Worm (Caenorhabditis elegans) whole organism, L2 larva: ENCODE data around the gene srh-115.
A peak's percentile ranks its signal among the peaks of the same experiment; 100 is the strongest.

ENCODE experiments used
- F13H6.1 ChIP-seq: sonication (generic microtip); optimal IDR thresholded peaks from 2 replicates; lab custom pipeline; 2016; ENCODE audit warnings: missing genetic modification characterization, missing compliant biosample characterization
- R02D3.7 ChIP-seq: fragments of 150-350 bp; optimal IDR thresholded peaks from 2 replicates; lab custom pipeline; 2014; ENCODE audit warnings: missing biosample characterization, missing genetic modification characterization
- ZK546.5 ChIP-seq: sonication (generic microtip); optimal IDR thresholded peaks from 2 replicates; lab custom pipeline; 2017; ENCODE audit warnings: missing biosample characterization, missing genetic modification characterization
- alr-1 ChIP-seq: fragments of 150-350 bp; optimal IDR thresholded peaks from 2 replicates; lab custom pipeline; 2014; ENCODE audit warnings: missing biosample characterization, missing genetic modification characterization
- aly-2 ChIP-seq: fragments of 150-350 bp; optimal IDR thresholded peaks from 2 replicates; lab custom pipeline; 2014; ENCODE audit warnings: missing biosample characterization, missing genetic modification characterization
- ama-1 ChIP-seq: fragments of 150-350 bp; optimal IDR thresholded peaks from 2 replicates; lab custom pipeline; 2018; ENCODE audit warnings: inconsistent platforms
- ceh-16 ChIP-seq: fragments of 150-350 bp; optimal IDR thresholded peaks from 2 replicates; lab custom pipeline; 2014; ENCODE audit warnings: missing biosample characterization, missing genetic modification characterization
- dmd-4 ChIP-seq: sonication (generic microtip); optimal IDR thresholded peaks from 2 replicates; lab custom pipeline; 2017; ENCODE audit warnings: missing biosample characterization, missing genetic modification characterization
- elt-1 ChIP-seq: fragments of 150-350 bp; optimal IDR thresholded peaks from 2 replicates; lab custom pipeline; 2014; ENCODE audit warnings: missing biosample characterization, missing genetic modification characterization
- elt-3 ChIP-seq: sonication (generic microtip); optimal IDR thresholded peaks from 2 replicates; lab custom pipeline; 2017; ENCODE audit warnings: missing biosample characterization, missing genetic modification characterization
- fos-1 ChIP-seq: fragments of 150-350 bp; optimal IDR thresholded peaks from 2 replicates; lab custom pipeline; 2014; ENCODE audit warnings: missing biosample characterization, missing genetic modification characterization
- gmeb-1 ChIP-seq: fragments of 150-350 bp; optimal IDR thresholded peaks from 2 replicates; lab custom pipeline; 2014; ENCODE audit warnings: missing biosample characterization, missing genetic modification characterization
- lin-11 ChIP-seq: fragments of 150-350 bp; sonication (generic microtip); optimal IDR thresholded peaks from 2 replicates; lab custom pipeline; 2014; ENCODE audit warnings: missing biosample characterization, missing genetic modification characterization, inconsistent platforms, mixed read lengths
- lin-13 ChIP-seq: fragments of 150-350 bp; optimal IDR thresholded peaks from 2 replicates; lab custom pipeline; 2014; ENCODE audit warnings: missing biosample characterization, missing genetic modification reagents, missing genetic modification characterization
- mab-5 ChIP-seq: fragments of 150-350 bp; optimal IDR thresholded peaks from 2 replicates; lab custom pipeline; 2014; ENCODE audit warnings: missing biosample characterization, missing genetic modification characterization
- mbf-1 ChIP-seq: sonication (generic microtip); optimal IDR thresholded peaks from 2 replicates; lab custom pipeline; 2017; ENCODE audit warnings: missing biosample characterization, missing genetic modification characterization
- mdl-1 ChIP-seq, 2 experiments: fragments of 150-350 bp in 1 of 2; sonication (generic microtip) in 1 of 2; optimal IDR thresholded peaks; 2 replicates each; lab custom pipeline; 2017; ENCODE audit warnings: missing biosample characterization in 2 of 2, missing genetic modification characterization in 2 of 2
- nhr-10 ChIP-seq: sonication (generic microtip); optimal IDR thresholded peaks from 2 replicates; lab custom pipeline; 2017; ENCODE audit warnings: missing biosample characterization, missing genetic modification characterization
- nhr-11 ChIP-seq: fragments of 150-350 bp; optimal IDR thresholded peaks from 2 replicates; lab custom pipeline; 2014; ENCODE audit warnings: missing biosample characterization, missing genetic modification characterization
- nhr-12 ChIP-seq: fragments of 150-350 bp; optimal IDR thresholded peaks from 2 replicates; lab custom pipeline; 2014; ENCODE audit warnings: missing biosample characterization, missing genetic modification characterization
- nhr-129 ChIP-seq: fragments of 150-350 bp; optimal IDR thresholded peaks from 2 replicates; lab custom pipeline; 2014; ENCODE audit warnings: missing biosample characterization, missing genetic modification characterization
- nhr-23 ChIP-seq: fragments of 150-350 bp; optimal IDR thresholded peaks from 2 replicates; lab custom pipeline; 2014; ENCODE audit warnings: missing biosample characterization, missing genetic modification reagents, missing genetic modification characterization
- nhr-237 ChIP-seq: fragments of 150-350 bp; optimal IDR thresholded peaks from 2 replicates; lab custom pipeline; 2014; ENCODE audit warnings: missing biosample characterization, missing genetic modification characterization
- nhr-25 ChIP-seq: fragments of 150-350 bp; sonication (generic microtip); optimal IDR thresholded peaks from 3 replicates; lab custom pipeline; 2014; ENCODE audit warnings: missing biosample characterization, missing genetic modification characterization
- nhr-77 ChIP-seq: fragments of 150-350 bp; optimal IDR thresholded peaks from 2 replicates; lab custom pipeline; 2014; ENCODE audit warnings: missing biosample characterization, missing genetic modification characterization
- peb-1 ChIP-seq: fragments of 150-350 bp; optimal IDR thresholded peaks from 2 replicates; lab custom pipeline; 2014; ENCODE audit warnings: missing biosample characterization, missing genetic modification characterization
- sem-4 ChIP-seq: fragments of 150-350 bp; optimal IDR thresholded peaks from 2 replicates; lab custom pipeline; 2014; ENCODE audit warnings: missing biosample characterization, missing genetic modification reagents, missing genetic modification characterization
- skn-1 ChIP-seq: sonication (generic microtip); optimal IDR thresholded peaks from 2 replicates; lab custom pipeline; 2017; ENCODE audit warnings: missing biosample characterization, missing genetic modification characterization
- sma-3 ChIP-seq: sonication (generic microtip); optimal IDR thresholded peaks from 2 replicates; lab custom pipeline; 2016; ENCODE audit warnings: missing genetic modification reagents, missing genetic modification characterization, missing compliant biosample characterization
- sma-9 ChIP-seq, 2 experiments: fragments of 150-350 bp in 1 of 2; sonication (generic microtip) in 1 of 2; optimal IDR thresholded peaks; 2 replicates each; lab custom pipeline; 2014 to 2016; ENCODE audit warnings: missing genetic modification characterization in 2 of 2, mild to moderate bottlenecking in 1 of 2, missing biosample characterization in 1 of 2, missing compliant biosample characterization in 1 of 2, missing genetic modification reagents in 1 of 2, moderate library complexity in 1 of 2
- unc-39 ChIP-seq: fragments of 150-350 bp; optimal IDR thresholded peaks from 2 replicates; lab custom pipeline; 2014; ENCODE audit warnings: missing biosample characterization, missing genetic modification characterization
- unc-62 ChIP-seq: fragments of 150-350 bp; optimal IDR thresholded peaks from 2 replicates; lab custom pipeline; 2014; ENCODE audit warnings: missing biosample characterization, missing genetic modification reagents, missing genetic modification characterization
- ztf-4 ChIP-seq: fragments of 150-350 bp; optimal IDR thresholded peaks from 2 replicates; lab custom pipeline; 2014; ENCODE audit warnings: missing biosample characterization, missing genetic modification characterization

The srh-115 gene

ce11 chrV:17238799-17239198 lies 16.8 kb upstream of the srh-115 start, which contains the start of gene T19C9.8:
TSS of gene T19C9.8 (plus strand) at chrV:17239097.
- TF ChIP-seq fos-1 (peak; percentile 95), nhr-10 (tag; lab: Kevin White, UChicago) (no peak), sma-9 (GFP tag; optimal IDR thresholded peaks at IDR 0.05; lab: Kevin White, UChicago) (peak; percentile 10), sma-9 (tag; optimal IDR thresholded peaks at IDR 0.05; lab: Kevin White, UChicago) (no peak), nhr-12 (no peak)

ce11 chrV:17240579-17241277 lies 14.8 kb upstream of the srh-115 start:
- TF ChIP-seq fos-1 (peak; percentile 73), elt-3 (tag; lab: Kevin White, UChicago) (no peak)

ce11 chrV:17241278-17241661 lies 14.3 kb upstream of the srh-115 start:
- TF ChIP-seq gmeb-1 (tag; lab: Kevin White, UChicago) (peak; percentile 25), sma-9 (GFP tag; optimal IDR thresholded peaks at IDR 0.05; lab: Kevin White, UChicago) (peak; percentile 24), sma-9 (tag; optimal IDR thresholded peaks at IDR 0.05; lab: Kevin White, UChicago) (no peak), fos-1 (peak; percentile 83), elt-1 (tag; lab: Kevin White, UChicago) (no peak)
- TF ChIP-seq, all 48 proteins: peak for 3

ce11 chrV:17242552-17242951 lies 13.0 kb upstream of the srh-115 start, which contains the start of gene Y68A4B.3:
TSS of gene Y68A4B.3 (minus strand) at chrV:17242652.
- TF ChIP-seq mab-5 (no peak), nhr-23 (tag; lab: Kevin White, UChicago) (no peak), ama-1 (lab: Kevin White, UChicago) (no peak), skn-1 (tag; lab: Kevin White, UChicago) (no peak), nhr-25 (no peak), unc-62 (no peak), R02D3.7 (tag; lab: Kevin White, UChicago) (no peak), mbf-1 (no peak), elt-3 (tag; lab: Kevin White, UChicago) (no peak), unc-39 (tag; lab: Kevin White, UChicago) (no peak)

- TF ChIP-seq fos-1 (peak; percentile 87), gmeb-1 (tag; lab: Kevin White, UChicago) (no peak)
Measured at ce11 chrV:17243016-17243415, 12.5 kb upstream of the srh-115 start.

- TF ChIP-seq nhr-11 (tag; lab: Kevin White, UChicago) = no peak
- TF ChIP-seq ztf-4 (tag; lab: Kevin White, UChicago) = no peak
- TF ChIP-seq aly-2 (tag; lab: Kevin White, UChicago) = no peak
- no peak for TF ChIP-seq lin-13 (GFP tag; lab: Kevin White, UChicago)
- TF ChIP-seq dmd-4 (tag; lab: Kevin White, UChicago) = no peak
- no peak for TF ChIP-seq fos-1
- TF ChIP-seq lin-11 = no peak
- no peak for TF ChIP-seq nhr-129 (tag; lab: Kevin White, UChicago)
- TF ChIP-seq nhr-12 = no peak
- no peak for TF ChIP-seq sma-9 (GFP tag; optimal IDR thresholded peaks at IDR 0.05; lab: Kevin White, UChicago)
- no peak for TF ChIP-seq sma-9 (tag; optimal IDR thresholded peaks at IDR 0.05; lab: Kevin White, UChicago)
Measured at ce11 chrV:17245406-17245805, 10.1 kb upstream of the srh-115 start, which contains the start of gene clec-242. TSS of gene clec-242 (minus strand) at chrV:17245506.

ce11 chrV:17248915-17249314 lies 6.6 kb upstream of the srh-115 start, which contains the start of gene clec-243:
TSS of gene clec-243 (minus strand) at chrV:17249015.
- TF ChIP-seq mdl-1 (tag; optimal IDR thresholded peaks at IDR 0.05; lab: Kevin White, UChicago) (no peak), alr-1 (tag; lab: Kevin White, UChicago) (no peak), ZK546.5 (tag; lab: Kevin White, UChicago) (no peak), nhr-23 (tag; lab: Kevin White, UChicago) (no peak), elt-3 (tag; lab: Kevin White, UChicago) (no peak), dmd-4 (tag; lab: Kevin White, UChicago) (no peak), nhr-77 (tag; lab: Kevin White, UChicago) (no peak), sem-4 (no peak), R02D3.7 (tag; lab: Kevin White, UChicago) (no peak), fos-1 (no peak), mbf-1 (no peak), F13H6.1 (tag; lab: Kevin White, UChicago) (no peak), peb-1 (tag; lab: Kevin White, UChicago) (no peak), nhr-237 (tag; lab: Kevin White, UChicago) (no peak), elt-1 (tag; lab: Kevin White, UChicago) (no peak), ceh-16 (tag; lab: Kevin White, UChicago) (no peak), sma-3 (GFP tag; lab: Kevin White, UChicago) (no peak), unc-39 (tag; lab: Kevin White, UChicago) (no peak)
